Worm (Caenorhabditis elegans) whole organism, midembryonic: ENCODE data around the gene srh-39.

Source experiments
- med-1 ChIP-seq: sonication (generic microtip); optimal IDR thresholded peaks from 2 replicates; lab custom pipeline; 2017; ENCODE audit warnings: missing genetic modification characterization, mild to moderate bottlenecking, missing compliant biosample characterization, antibody characterized with exemption, missing genetic modification reagents; ENCODE audit not compliant: insufficient read depth
- ztf-23 ChIP-seq: fragments of 200-800 bp; sonication (Bioruptor generic); IDR thresholded peaks from 2 replicates; pipeline ENCODE4 v1.3.6; 2022; ENCODE audit warnings: missing genetic modification reagents, missing genetic modification characterization, missing compliant biosample characterization

DNA sequence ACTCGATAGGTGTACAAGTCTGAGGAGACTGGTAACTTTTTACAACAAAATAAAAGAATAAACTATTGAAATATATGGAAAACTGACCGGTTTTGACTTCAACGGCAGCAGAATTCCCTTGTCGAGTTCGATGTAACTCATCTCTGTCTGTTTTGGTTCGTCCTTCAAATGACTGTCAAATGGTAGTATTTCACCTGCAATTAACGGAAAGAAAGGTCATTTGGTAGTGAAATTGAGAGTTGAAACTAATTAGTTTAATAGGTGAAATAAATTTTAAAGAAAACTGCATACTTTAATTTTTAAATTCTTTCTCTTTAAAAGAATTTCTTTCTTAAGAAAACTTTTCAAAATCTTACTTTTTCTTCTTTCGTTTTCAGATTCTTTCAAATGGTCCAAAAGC, 3.9 kb upstream of the srh-39 start:
- no peak for TF ChIP-seq ztf-23
- no peak for TF ChIP-seq med-1 (GFP tag; lab: Kevin White, UChicago)
